Fruit fly (Drosophila melanogaster) Kc167 (cell line): ENCODE results near the gene CG13078.

Experiments
- Myc ChIP-seq: fragments of >200 bp; optimal IDR thresholded peaks from 2 replicates; lab custom pipeline; 2017; ENCODE audit warnings: missing external identifiers
- Sin3A ChIP-seq: fragments of >200 bp; optimal IDR thresholded peaks from 2 replicates; lab custom pipeline; 2018; ENCODE audit warnings: missing external identifiers
- h ChIP-seq: fragments of >200 bp; optimal IDR thresholded peaks from 3 replicates; lab custom pipeline; 2018; ENCODE audit warnings: missing external identifiers
- psq ChIP-seq: fragments of >200 bp; optimal IDR thresholded peaks from 2 replicates; lab custom pipeline; 2017; ENCODE audit warnings: missing external identifiers

DNA sequence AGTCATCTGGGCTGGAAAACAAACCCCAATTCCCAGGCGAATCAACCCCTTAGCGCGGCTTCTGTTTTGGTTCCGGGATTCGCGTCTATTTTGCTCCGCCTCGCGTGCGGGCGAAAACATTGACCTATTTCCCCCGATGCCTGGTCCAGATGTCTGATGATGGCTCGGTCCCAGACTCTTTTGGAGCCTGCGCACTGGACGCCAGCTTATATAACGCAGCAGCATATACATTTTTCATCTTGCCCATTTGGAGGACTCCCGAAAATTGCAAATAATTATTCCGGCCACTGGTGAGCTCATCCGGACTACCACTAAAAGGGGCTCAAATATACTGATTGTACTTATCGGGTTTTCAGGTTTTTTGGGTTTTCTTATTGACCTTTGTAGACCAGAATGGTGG, 47.7 kb upstream of the CG13078 start:
- TF ChIP-seq Myc (lab: Kevin White, UChicago) (no peak), psq (no peak), h (lab: Kevin White, UChicago) (no peak), Sin3A (lab: Kevin White, UChicago) (no peak)
